Worm (Caenorhabditis elegans): ENCODE data around the gene ttbk-6.

- no peak for TF ChIP-seq ztf-3 (GFP tag; optimal IDR thresholded peaks at IDR 0.05)
- no peak for TF ChIP-seq ama-1 (optimal IDR thresholded peaks at IDR 0.05)
- no peak for TF ChIP-seq ama-1 (GFP tag; optimal IDR thresholded peaks at IDR 0.05)
- no peak for TF ChIP-seq snpc-4 (GFP tag; optimal IDR thresholded peaks at IDR 0.05)
- TF ChIP-seq snpc-4 (tag; optimal IDR thresholded peaks at IDR 0.05), result peak in 1 of 4 experiments; percentile 42
- no peak for TF ChIP-seq ztf-25 (GFP tag; IDR thresholded peaks at IDR 0.05)
- TF ChIP-seq sdz-38 (tag; optimal IDR thresholded peaks at IDR 0.05), result no peak
- no peak for TF ChIP-seq akir-1 (GFP tag; optimal IDR thresholded peaks at IDR 0.05)
- TF ChIP-seq K12H6.12 (tag; optimal IDR thresholded peaks at IDR 0.05), result no peak
- peak; percentile 47 for TF ChIP-seq ZK185.1 (tag; optimal IDR thresholded peaks at IDR 0.05; ENCODE audit: poor library complexity, severe bottlenecking)
Measured at ce11 chrIII:5108746-5109145, 34.2 kb downstream of the ttbk-6 start.
